Fruit fly (Drosophila melanogaster) whole organism, embryonic: Measurements from ENCODE around the gene CG17816.

Experiments
- BEAF-32 ChIP-seq: fragments of 200-800 bp; sonication (Bioruptor generic); optimal IDR thresholded peaks from 3 replicates; lab custom pipeline; 2017; ENCODE audit warnings: missing biosample characterization, missing genetic modification characterization, mild to moderate bottlenecking, moderate library complexity, missing genetic modification reagents
- C15 ChIP-seq: fragments of 200-800 bp; sonication (Bioruptor generic); IDR thresholded peaks from 3 replicates; pipeline ENCODE4 v1.3.6; 2022; ENCODE audit warnings: missing biosample characterization, missing genetic modification characterization
- CG10267 ChIP-seq: fragments of 200-800 bp; sonication (Bioruptor generic); optimal IDR thresholded peaks from 2 replicates; lab custom pipeline; 2018; ENCODE audit warnings: missing biosample characterization, mild to moderate bottlenecking, missing genetic modification characterization, moderate library complexity
- CG10321 ChIP-seq: fragments of 200-800 bp; sonication (Bioruptor generic); IDR thresholded peaks from 2 replicates; pipeline ENCODE4 v1.3.6; 2022; ENCODE audit warnings: missing biosample characterization, missing genetic modification characterization
- CG10431 ChIP-seq: fragments of 200-800 bp; sonication (Bioruptor generic); optimal IDR thresholded peaks from 3 replicates; lab custom pipeline; 2018; ENCODE audit warnings: missing biosample characterization, mild to moderate bottlenecking, missing genetic modification characterization
- CG10979 ChIP-seq: fragments of 200-800 bp; sonication (Bioruptor generic); optimal IDR thresholded peaks from 2 replicates; lab custom pipeline; 2018; ENCODE audit warnings: missing biosample characterization, mild to moderate bottlenecking, missing genetic modification characterization, moderate library complexity
- CG11398 ChIP-seq: fragments of 200-800 bp; sonication (Bioruptor generic); optimal IDR thresholded peaks from 2 replicates; lab custom pipeline; 2016; ENCODE audit warnings: missing biosample characterization, missing genetic modification characterization
- CG12219 ChIP-seq: fragments of 200-800 bp; sonication (Bioruptor generic); optimal IDR thresholded peaks from 3 replicates; lab custom pipeline; 2018; ENCODE audit warnings: missing biosample characterization, mild to moderate bottlenecking, missing genetic modification characterization
- CG13624 ChIP-seq: fragments of 200-800 bp; sonication (Bioruptor generic); optimal IDR thresholded peaks from 2 replicates; lab custom pipeline; 2016; ENCODE audit warnings: missing biosample characterization, missing genetic modification characterization
- CG14965 ChIP-seq: fragments of 200-800 bp; sonication (Bioruptor generic); optimal IDR thresholded peaks from 2 replicates; lab custom pipeline; 2016; ENCODE audit warnings: missing biosample characterization, missing genetic modification characterization, borderline replicate concordance
- CG1792 ChIP-seq: fragments of 200-800 bp; sonication (Bioruptor generic); optimal IDR thresholded peaks from 2 replicates; lab custom pipeline; 2016; ENCODE audit warnings: missing biosample characterization, missing genetic modification characterization
- CG32532 ChIP-seq: fragments of 200-800 bp; sonication (Bioruptor generic); IDR thresholded peaks from 2 replicates; pipeline ENCODE4 v1.3.6; 2022; ENCODE audit warnings: missing biosample characterization, missing genetic modification characterization
- CG33213 ChIP-seq: fragments of 200-800 bp; sonication (Bioruptor generic); optimal IDR thresholded peaks from 3 replicates; lab custom pipeline; 2016; ENCODE audit warnings: missing biosample characterization, missing genetic modification characterization
- CG4282 ChIP-seq: fragments of 200-800 bp; sonication (Bioruptor generic); optimal IDR thresholded peaks from 2 replicates; lab custom pipeline; 2016; ENCODE audit warnings: missing biosample characterization, missing genetic modification characterization
- CG4360 ChIP-seq: fragments of 200-800 bp; sonication (Bioruptor generic); IDR thresholded peaks from 2 replicates; pipeline ENCODE4 v1.3.6; 2022; ENCODE audit warnings: missing biosample characterization, missing genetic modification characterization
- CG43689 ChIP-seq: fragments of 200-800 bp; sonication (Bioruptor generic); IDR thresholded peaks from 2 replicates; pipeline ENCODE4 v1.3.6; 2022; ENCODE audit warnings: missing biosample characterization, missing genetic modification characterization
- CG6765 ChIP-seq: fragments of 200-800 bp; sonication (Bioruptor generic); optimal IDR thresholded peaks from 3 replicates; lab custom pipeline; 2017; ENCODE audit warnings: missing biosample characterization, mild to moderate bottlenecking, missing genetic modification characterization
- CG7928 ChIP-seq: fragments of 200-800 bp; sonication (Bioruptor generic); optimal IDR thresholded peaks from 2 replicates; lab custom pipeline; 2017; ENCODE audit warnings: missing biosample characterization, mild to moderate bottlenecking, missing genetic modification characterization
- CG8388 ChIP-seq: fragments of 200-800 bp; sonication (Bioruptor generic); optimal IDR thresholded peaks from 2 replicates; lab custom pipeline; 2019; ENCODE audit warnings: missing biosample characterization, mild to moderate bottlenecking, missing genetic modification characterization, moderate library complexity
- Dad ChIP-seq: fragments of 200-800 bp; sonication (Bioruptor generic); optimal IDR thresholded peaks from 3 replicates; lab custom pipeline; 2016; ENCODE audit warnings: missing biosample characterization, missing genetic modification characterization
- Deaf1 ChIP-seq: fragments of 200-800 bp; optimal IDR thresholded peaks from 3 replicates; lab custom pipeline; 2019; ENCODE audit warnings: missing biosample characterization, mild to moderate bottlenecking, missing genetic modification characterization, moderate library complexity
- Dip3 ChIP-seq: fragments of 200-800 bp; sonication (Bioruptor generic); optimal IDR thresholded peaks from 3 replicates; lab custom pipeline; 2016; ENCODE audit warnings: missing biosample characterization, missing genetic modification characterization
- Drgx ChIP-seq: fragments of 200-800 bp; sonication (Bioruptor generic); IDR thresholded peaks from 2 replicates; pipeline ENCODE4 v1.3.6; 2022; ENCODE audit warnings: missing biosample characterization, missing genetic modification characterization
- E2f1 ChIP-seq: fragments of 200-800 bp; sonication (Bioruptor generic); IDR thresholded peaks from 2 replicates; pipeline ENCODE4 v1.3.6; 2022; ENCODE audit warnings: missing biosample characterization, missing genetic modification characterization
- Hmx ChIP-seq: fragments of 200-800 bp; sonication (Bioruptor generic); optimal IDR thresholded peaks from 2 replicates; lab custom pipeline; 2016; ENCODE audit warnings: missing biosample characterization, missing genetic modification characterization
- Hr39 ChIP-seq: fragments of >200 bp; optimal IDR thresholded peaks from 2 replicates; lab custom pipeline; 2017
- Lpt ChIP-seq: fragments of >200 bp; optimal IDR thresholded peaks from 2 replicates; lab custom pipeline; 2018; ENCODE audit warnings: missing biosample characterization, missing genetic modification characterization
- NFAT ChIP-seq: fragments of 200-800 bp; sonication (Bioruptor generic); IDR thresholded peaks from 2 replicates; pipeline ENCODE4 v1.3.6; 2022; ENCODE audit warnings: missing biosample characterization, missing genetic modification characterization
- YL-1 ChIP-seq: fragments of 200-800 bp; sonication (Bioruptor generic); optimal IDR thresholded peaks from 3 replicates; lab custom pipeline; 2017; ENCODE audit warnings: missing biosample characterization, mild to moderate bottlenecking, missing genetic modification characterization
- ab ChIP-seq: fragments of 200-800 bp; sonication (Bioruptor generic); optimal IDR thresholded peaks from 2 replicates; lab custom pipeline; 2016; ENCODE audit warnings: missing biosample characterization, missing genetic modification characterization
- bcd ChIP-seq: fragments of 200-800 bp; sonication (Bioruptor generic); optimal IDR thresholded peaks from 2 replicates; lab custom pipeline; 2017; ENCODE audit warnings: missing biosample characterization, mild to moderate bottlenecking, missing genetic modification characterization
- bsh ChIP-seq, 2 experiments: fragments of 200-800 bp; sonication (Bioruptor generic); optimal IDR thresholded peaks; 2 replicates each; lab custom pipeline; 2017 to 2018; ENCODE audit warnings: mild to moderate bottlenecking in 2 of 2, missing biosample characterization in 2 of 2, missing genetic modification characterization in 2 of 2, moderate library complexity in 1 of 2
- cas ChIP-seq: fragments of 200-800 bp; sonication (Bioruptor generic); IDR thresholded peaks from 2 replicates; pipeline ENCODE4 v1.3.6; 2022; ENCODE audit warnings: missing biosample characterization, missing genetic modification characterization
- dmrt99B ChIP-seq: fragments of 200-800 bp; sonication (Bioruptor generic); optimal IDR thresholded peaks from 2 replicates; lab custom pipeline; 2018; ENCODE audit warnings: missing biosample characterization, mild to moderate bottlenecking, missing genetic modification characterization, moderate library complexity
- ems ChIP-seq: fragments of 200-800 bp; sonication (Bioruptor generic); optimal IDR thresholded peaks from 3 replicates; lab custom pipeline; 2016; ENCODE audit warnings: missing biosample characterization, missing genetic modification characterization
- fd96Cb ChIP-seq: fragments of 200-800 bp; sonication (Bioruptor generic); optimal IDR thresholded peaks from 2 replicates; lab custom pipeline; 2018; ENCODE audit warnings: missing biosample characterization, mild to moderate bottlenecking, missing genetic modification characterization, moderate library complexity
- gcm2 ChIP-seq: fragments of 200-800 bp; sonication (Bioruptor generic); optimal IDR thresholded peaks from 2 replicates; lab custom pipeline; 2016; ENCODE audit warnings: missing biosample characterization, missing genetic modification characterization
- gsb-n ChIP-seq: fragments of 200-800 bp; sonication (Bioruptor generic); optimal IDR thresholded peaks from 3 replicates; lab custom pipeline; 2018; ENCODE audit warnings: missing biosample characterization, mild to moderate bottlenecking, missing genetic modification characterization
- jing ChIP-seq: fragments of 200-800 bp; sonication (Bioruptor generic); optimal IDR thresholded peaks from 2 replicates; lab custom pipeline; 2018; ENCODE audit warnings: missing biosample characterization, mild to moderate bottlenecking, missing genetic modification characterization
- luna ChIP-seq: fragments of 200-800 bp; sonication (Bioruptor generic); optimal IDR thresholded peaks from 2 replicates; lab custom pipeline; 2016; ENCODE audit warnings: missing biosample characterization, missing genetic modification characterization
- maf-S ChIP-seq: fragments of 200-800 bp; sonication (Bioruptor generic); optimal IDR thresholded peaks from 2 replicates; lab custom pipeline; 2016; ENCODE audit warnings: missing biosample characterization, missing genetic modification characterization
- pros ChIP-seq: fragments of 200-800 bp; sonication (Bioruptor generic); optimal IDR thresholded peaks from 3 replicates; lab custom pipeline; 2019; ENCODE audit warnings: missing biosample characterization, mild to moderate bottlenecking, missing genetic modification characterization, moderate library complexity
- scrt ChIP-seq: fragments of 200-800 bp; sonication (Bioruptor generic); optimal IDR thresholded peaks from 2 replicates; lab custom pipeline; 2018; ENCODE audit warnings: missing biosample characterization, mild to moderate bottlenecking, missing genetic modification characterization, moderate library complexity
- sens ChIP-seq: fragments of 200-800 bp; sonication (Bioruptor generic); peaks from one replicate; lab custom pipeline; 2016; ENCODE audit warnings: missing biosample characterization, missing genetic modification characterization
- so ChIP-seq: fragments of 200-800 bp; sonication (Bioruptor generic); IDR thresholded peaks from 3 replicates; pipeline ENCODE4 v1.3.6; 2022; ENCODE audit warnings: missing biosample characterization, missing genetic modification characterization
- tll ChIP-seq, 2 experiments: fragments of 200-800 bp in 1 of 2; fragments of >200 bp in 1 of 2; sonication (Bioruptor generic) in 1 of 2; optimal IDR thresholded peaks; 2 replicates each; lab custom pipeline; 2017 to 2019; ENCODE audit warnings: missing biosample characterization in 2 of 2, missing genetic modification characterization in 2 of 2, mild to moderate bottlenecking in 1 of 2, moderate library complexity in 1 of 2
- trh ChIP-seq: fragments of 200-800 bp; sonication (Bioruptor generic); optimal IDR thresholded peaks from 2 replicates; lab custom pipeline; 2016; ENCODE audit warnings: missing biosample characterization, missing genetic modification characterization
- vnd ChIP-seq: fragments of 200-800 bp; sonication (Bioruptor generic); IDR thresholded peaks from 3 replicates; pipeline ENCODE4 v1.3.6; 2022; ENCODE audit warnings: missing biosample characterization, missing genetic modification characterization; ENCODE audit not compliant: partially characterized antibody
- zf30C ChIP-seq: fragments of 200-800 bp; sonication (Bioruptor generic); optimal IDR thresholded peaks from 3 replicates; lab custom pipeline; 2018; ENCODE audit warnings: missing biosample characterization, mild to moderate bottlenecking, missing genetic modification characterization

Gene CG17816

DNA sequence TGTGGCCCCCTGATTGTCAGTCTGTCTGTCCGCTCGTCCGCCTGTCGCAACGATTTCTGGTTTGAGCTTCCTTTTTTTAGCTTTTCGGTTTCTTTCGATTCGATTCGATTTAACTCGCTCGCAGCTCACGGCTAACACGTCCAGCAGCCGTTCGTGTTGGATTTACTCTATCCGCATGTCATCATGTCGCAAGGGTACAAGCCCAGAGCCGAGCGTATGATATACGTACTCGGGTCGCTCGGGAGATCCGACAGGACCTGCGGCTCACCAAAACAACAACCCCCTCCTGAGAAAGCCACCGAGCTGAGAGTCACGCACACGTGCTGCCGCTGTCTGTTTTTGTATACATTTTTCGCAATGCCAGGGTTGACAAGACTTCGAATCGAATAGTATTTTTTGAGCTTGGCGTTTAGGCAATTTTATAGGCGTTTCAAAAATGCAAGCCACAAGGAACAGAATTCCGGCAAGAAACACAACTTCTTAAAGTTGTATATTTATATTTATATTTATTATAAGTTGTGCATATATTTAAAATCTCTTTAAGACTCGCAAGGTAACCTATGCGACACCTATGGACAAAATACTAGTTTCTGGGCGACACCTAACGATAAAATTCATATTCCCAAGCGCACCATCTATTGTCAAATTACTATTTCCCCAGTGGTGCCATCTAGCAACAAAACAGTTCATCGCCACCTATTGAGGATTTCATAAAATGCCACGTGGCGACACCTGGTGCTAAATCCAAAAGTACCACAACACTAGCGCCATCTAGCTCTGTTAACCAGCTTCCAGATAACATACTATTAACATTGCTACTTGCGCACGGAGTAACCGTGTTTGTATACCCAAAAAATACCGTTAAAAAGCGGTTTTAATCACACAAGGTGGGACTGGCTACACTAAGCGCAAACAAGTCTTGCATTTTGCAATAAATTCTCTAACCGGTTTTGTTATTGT is 76.6 kb downstream of the CG17816 start, which contains the start of the genes CG2993 and sgll (continued):
- TF ChIP-seq zf30C (GFP tag; lab: Kevin White, UChicago) = peak; percentile 75
- peak; percentile 28; the same call in 1 of the 2 replicates for TF ChIP-seq Drgx (GFP tag; lab: Robert Waterston, UW)
- peak; percentile 95 for TF ChIP-seq sens (GFP tag; lab: Kevin White, UChicago)
- TF ChIP-seq CG7928 (GFP tag; lab: Kevin White, UChicago) = peak; percentile 58
- TF ChIP-seq tll (GFP tag; optimal IDR thresholded peaks at IDR 0.05; lab: Kevin White, UChicago) = no peak
- no peak for TF ChIP-seq vnd
- peak; percentile 66 for TF ChIP-seq cas (GFP tag; lab: Robert Waterston, UW)
- TF ChIP-seq Dad (GFP tag; lab: Kevin White, UChicago) = peak; percentile 77
- TF ChIP-seq CG6765 (GFP tag; lab: Kevin White, UChicago) = peak; percentile 30
- TF ChIP-seq CG10979 (tag; lab: Kevin White, UChicago) = peak; percentile 92
- TF ChIP-seq ems = peak; percentile 84
- TF ChIP-seq dmrt99B (tag; lab: Kevin White, UChicago) = peak; percentile 79
- peak; percentile 82 for TF ChIP-seq luna
- TF ChIP-seq scrt = peak; percentile 18
- TF ChIP-seq CG4360 = no peak; the same call in 1 of the 2 replicates
- TF ChIP-seq so (GFP tag; lab: Robert Waterston, UW) = peak; percentile 57; the same call in 2 of the 3 replicates
- TF ChIP-seq jing = peak; percentile 85
- TF ChIP-seq CG8388 (GFP tag; lab: Kevin White, UChicago) = peak; percentile 39
- TF ChIP-seq maf-S = peak; percentile 88
- TF ChIP-seq CG14965 (GFP tag; lab: Kevin White, UChicago) = peak; percentile 87
- peak; percentile 98 for TF ChIP-seq CG33213
- TF ChIP-seq CG10267 = peak; percentile 78
- peak; percentile 94 for TF ChIP-seq E2f1
- no peak; the same call in 2 of the 3 replicates for TF ChIP-seq C15
- TF ChIP-seq Lpt = no peak
- TF ChIP-seq gsb-n (tag; lab: Kevin White, UChicago) = peak; percentile 70
- TF ChIP-seq bsh (GFP tag; optimal IDR thresholded peaks at IDR 0.05; lab: Kevin White, UChicago) = peak in 1 of 2 experiments; percentile 87
- TF ChIP-seq trh = peak; percentile 89
- peak; percentile 75 for TF ChIP-seq CG12219 (GFP tag; lab: Kevin White, UChicago)
- peak; percentile 96 for TF ChIP-seq Deaf1
- peak; percentile 91 for TF ChIP-seq CG13624 (GFP tag; lab: Kevin White, UChicago)
- TF ChIP-seq CG4282 = peak; percentile 62
- TF ChIP-seq CG32532 = peak; percentile 99
- peak; percentile 85 for TF ChIP-seq Dip3 (GFP tag; lab: Kevin White, UChicago)
- TF ChIP-seq gcm2 (GFP tag; lab: Kevin White, UChicago) = peak; percentile 69
- peak; percentile 99 for TF ChIP-seq NFAT (GFP tag; lab: Robert Waterston, UW)
- peak; percentile 82 for TF ChIP-seq CG11398
- TF ChIP-seq CG1792 (GFP tag; lab: Kevin White, UChicago) = peak; percentile 84
- peak; percentile 87 for TF ChIP-seq ab (GFP tag; lab: Kevin White, UChicago)
- TF ChIP-seq CG10431 = no peak
- TF ChIP-seq Hr39 (lab: Kevin White, UChicago) = no peak
- no peak for TF ChIP-seq YL-1 (GFP tag; lab: Kevin White, UChicago)
- peak; percentile 52; the same call in 1 of the 2 replicates for TF ChIP-seq CG10321 (GFP tag; lab: Robert Waterston, UW)
- peak; percentile 21 for TF ChIP-seq BEAF-32 (GFP tag; lab: Kevin White, UChicago)
- peak; percentile 77 for TF ChIP-seq CG43689 (GFP tag; lab: Robert Waterston, UW)
- TF ChIP-seq bcd (GFP tag; lab: Kevin White, UChicago) = peak; percentile 91
- peak; percentile 71 for TF ChIP-seq Hmx (GFP tag; lab: Kevin White, UChicago)
- TF ChIP-seq pros (GFP tag; lab: Kevin White, UChicago) = no peak
- TF ChIP-seq fd96Cb = peak; percentile 85
